Worm (Caenorhabditis elegans) whole organism, L4/young adult: Measurements from ENCODE around the gene F44E2.10.

ENCODE experiments used
- W03F9.2 ChIP-seq: fragments of 150-350 bp; optimal IDR thresholded peaks from 2 replicates; lab custom pipeline; 2014; ENCODE audit warnings: missing biosample characterization, missing genetic modification characterization
- dao-5 ChIP-seq: sonication (generic microtip); optimal IDR thresholded peaks from 2 replicates; lab custom pipeline; 2016; ENCODE audit warnings: missing genotype, missing genetic modification characterization, moderate library complexity, missing compliant biosample characterization
- him-1 ChIP-seq: sonication (generic microtip); optimal IDR thresholded peaks from 2 replicates; lab custom pipeline; 2016; ENCODE audit warnings: missing genotype, missing genetic modification reagents, missing genetic modification characterization, missing compliant biosample characterization

DNA sequence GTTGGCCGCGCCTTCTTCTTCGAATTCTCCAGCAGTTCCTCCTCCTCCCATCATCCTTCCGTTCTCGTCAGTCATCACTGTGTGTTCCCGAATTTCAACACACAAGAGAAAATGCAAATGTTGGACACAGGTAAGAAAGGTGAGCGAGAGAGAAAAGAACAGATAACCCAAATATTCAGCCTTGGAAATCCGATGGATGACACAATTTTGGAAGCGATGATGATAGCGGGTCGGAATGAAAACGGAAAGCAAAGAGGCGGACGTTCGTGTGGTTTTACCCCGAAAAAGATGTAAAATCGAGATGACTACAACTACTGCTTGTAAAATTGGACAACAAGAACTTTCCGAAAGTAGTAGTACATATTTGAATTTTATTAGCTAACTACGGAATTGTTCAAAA lies 8.9 kb upstream of the F44E2.10 start:
- TF ChIP-seq dao-5 (tag; lab: Kevin White, UChicago) (no peak), him-1 (no peak), W03F9.2 (tag; lab: Kevin White, UChicago) (no peak)
